Worm (Caenorhabditis elegans) whole organism, late embryonic: ENCODE results near the gene nlp-18.
A peak's percentile ranks its signal among the peaks of the same experiment; 100 is the strongest.

ENCODE experiments used
- C08G9.2 ChIP-seq: sonication (generic microtip); optimal IDR thresholded peaks from 2 replicates; lab custom pipeline; 2016; ENCODE audit warnings: mild to moderate bottlenecking, missing genetic modification characterization, moderate library complexity, missing compliant biosample characterization
- ahr-1 ChIP-seq: sonication (generic microtip); optimal IDR thresholded peaks from 2 replicates; lab custom pipeline; 2016; ENCODE audit warnings: missing genetic modification characterization, missing compliant biosample characterization
- ama-1 ChIP-seq: fragments of 150-350 bp; optimal IDR thresholded peaks from 2 replicates; lab custom pipeline; 2014
- ceh-18 ChIP-seq: sonication (generic microtip); optimal IDR thresholded peaks from 2 replicates; lab custom pipeline; 2016; ENCODE audit warnings: missing genetic modification characterization, missing compliant biosample characterization
- ceh-19 ChIP-seq: fragments of 200-800 bp; sonication (Bioruptor generic); optimal IDR thresholded peaks from 2 replicates; lab custom pipeline; 2018; ENCODE audit warnings: mild to moderate bottlenecking, missing genetic modification characterization, missing compliant biosample characterization
- ceh-2 ChIP-seq: sonication (generic microtip); optimal IDR thresholded peaks from 2 replicates; lab custom pipeline; 2016; ENCODE audit warnings: missing genotype, missing genetic modification characterization, missing compliant biosample characterization
- ceh-24 ChIP-seq: sonication (generic microtip); optimal IDR thresholded peaks from 2 replicates; lab custom pipeline; 2016; ENCODE audit warnings: mild to moderate bottlenecking, missing genetic modification characterization, missing compliant biosample characterization
- ceh-34 ChIP-seq: sonication (generic microtip); optimal IDR thresholded peaks from 2 replicates; lab custom pipeline; 2016; ENCODE audit warnings: mild to moderate bottlenecking, missing genetic modification characterization, missing compliant biosample characterization
- ceh-48 ChIP-seq: sonication (generic microtip); optimal IDR thresholded peaks from 2 replicates; lab custom pipeline; 2016; ENCODE audit warnings: missing genetic modification characterization, inconsistent platforms, missing compliant biosample characterization
- ceh-6 ChIP-seq: fragments of 200-800 bp; sonication (Bioruptor generic); optimal IDR thresholded peaks from 2 replicates; lab custom pipeline; 2018; ENCODE audit warnings: mild to moderate bottlenecking, missing genetic modification characterization, missing compliant biosample characterization
- dve-1 ChIP-seq: sonication (generic microtip); optimal IDR thresholded peaks from 2 replicates; lab custom pipeline; 2017; ENCODE audit warnings: antibody characterized with exemption, mild to moderate bottlenecking, missing genetic modification characterization, missing compliant biosample characterization
- fax-1 ChIP-seq: sonication (generic microtip); optimal IDR thresholded peaks from 2 replicates; lab custom pipeline; 2016; ENCODE audit warnings: missing genotype, missing genetic modification characterization, missing compliant biosample characterization
- fkh-10 ChIP-seq: fragments of 150-350 bp; optimal IDR thresholded peaks from 2 replicates; lab custom pipeline; 2014; ENCODE audit warnings: missing biosample characterization, missing genetic modification reagents, missing genetic modification characterization
- fkh-6 ChIP-seq: sonication (generic microtip); optimal IDR thresholded peaks from 2 replicates; lab custom pipeline; 2016; ENCODE audit warnings: missing genetic modification characterization, missing compliant biosample characterization
- hlh-13 ChIP-seq: fragments of 200-800 bp; sonication (Bioruptor generic); optimal IDR thresholded peaks from 2 replicates; lab custom pipeline; 2018; ENCODE audit warnings: mild to moderate bottlenecking, missing genetic modification characterization, missing compliant biosample characterization
- hlh-6 ChIP-seq: sonication (generic microtip); optimal IDR thresholded peaks from 2 replicates; lab custom pipeline; 2016; ENCODE audit warnings: missing genotype, missing genetic modification characterization, missing compliant biosample characterization
- lin-11 ChIP-seq: fragments of 200-800 bp; sonication (Bioruptor generic); optimal IDR thresholded peaks from 2 replicates; lab custom pipeline; 2018; ENCODE audit warnings: mild to moderate bottlenecking, missing genetic modification characterization, missing compliant biosample characterization
- mec-3 ChIP-seq: sonication (generic microtip); optimal IDR thresholded peaks from 2 replicates; lab custom pipeline; 2016; ENCODE audit warnings: borderline replicate concordance, missing genetic modification characterization, missing compliant biosample characterization
- nfya-1 ChIP-seq: sonication (generic microtip); optimal IDR thresholded peaks from 2 replicates; lab custom pipeline; 2017; ENCODE audit warnings: missing genetic modification characterization, mild to moderate bottlenecking, missing compliant biosample characterization, antibody characterized with exemption, moderate library complexity
- nhr-11 ChIP-seq: fragments of 150-350 bp; optimal IDR thresholded peaks from 2 replicates; lab custom pipeline; 2014; ENCODE audit warnings: missing biosample characterization, missing genetic modification characterization
- odd-2 ChIP-seq: sonication (generic microtip); optimal IDR thresholded peaks from 2 replicates; lab custom pipeline; 2017; ENCODE audit warnings: antibody characterized with exemption, mild to moderate bottlenecking, missing genetic modification characterization, missing compliant biosample characterization
- pag-3 ChIP-seq: sonication (generic microtip); optimal IDR thresholded peaks from 2 replicates; lab custom pipeline; 2016; ENCODE audit warnings: missing compliant biosample characterization, missing genetic modification characterization, borderline replicate concordance
- pax-1 ChIP-seq: fragments of 150-350 bp; optimal IDR thresholded peaks from 2 replicates; lab custom pipeline; 2014; ENCODE audit warnings: missing biosample characterization, missing genetic modification characterization
- pha-2 ChIP-seq: sonication (generic microtip); optimal IDR thresholded peaks from 2 replicates; lab custom pipeline; 2017; ENCODE audit warnings: mild to moderate bottlenecking, missing genetic modification characterization, missing compliant biosample characterization
- pha-4 ChIP-seq: fragments of 150-350 bp; optimal IDR thresholded peaks from 2 replicates; lab custom pipeline; 2018; ENCODE audit warnings: missing biosample characterization, missing genetic modification reagents, missing genetic modification characterization
- tbx-2 ChIP-seq: sonication (generic microtip); optimal IDR thresholded peaks from 2 replicates; lab custom pipeline; 2016; ENCODE audit warnings: missing genetic modification characterization, missing compliant biosample characterization
- unc-42 ChIP-seq: sonication (generic microtip); optimal IDR thresholded peaks from 2 replicates; lab custom pipeline; 2016; ENCODE audit warnings: missing genotype, missing genetic modification characterization, missing compliant biosample characterization
- unc-86 ChIP-seq: sonication (generic microtip); optimal IDR thresholded peaks from 2 replicates; lab custom pipeline; 2016; ENCODE audit warnings: missing genetic modification characterization, missing compliant biosample characterization
- zip-5 ChIP-seq: sonication (generic microtip); optimal IDR thresholded peaks from 2 replicates; lab custom pipeline; 2016; ENCODE audit warnings: missing genetic modification characterization, missing compliant biosample characterization
- ztf-16 ChIP-seq: sonication (generic microtip); optimal IDR thresholded peaks from 2 replicates; lab custom pipeline; 2017; ENCODE audit warnings: missing genetic modification characterization, missing compliant biosample characterization

Gene nlp-18

DNA sequence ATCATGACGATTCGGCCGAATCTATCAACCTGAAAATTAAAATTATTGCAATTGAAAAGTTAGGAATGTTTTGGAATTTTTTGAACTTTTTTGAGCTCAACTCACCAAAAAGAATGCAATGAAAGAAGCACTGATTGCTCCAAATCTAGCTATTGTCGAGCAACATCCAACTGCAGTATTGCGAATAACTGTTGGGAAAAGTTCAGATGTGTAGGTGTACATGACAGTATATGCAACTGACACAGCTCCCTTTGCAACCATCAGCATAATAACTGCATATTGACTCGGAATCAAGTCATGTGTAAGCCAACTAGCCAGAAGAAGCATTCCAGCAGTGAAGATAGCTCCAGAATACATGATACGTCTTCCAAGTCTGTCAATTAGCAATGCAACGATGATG, 22.3 kb upstream of the nlp-18 start:
- no peak for TF ChIP-seq ceh-24 (tag; lab: Kevin White, UChicago)
- TF ChIP-seq lin-11 (tag; lab: Kevin White, UChicago), result no peak
- no peak for TF ChIP-seq ztf-16 (tag; lab: Kevin White, UChicago)
- TF ChIP-seq odd-2 (tag; lab: Kevin White, UChicago), result no peak
- no peak for TF ChIP-seq ceh-2 (tag; lab: Kevin White, UChicago)
- no peak for TF ChIP-seq pag-3 (tag; lab: Kevin White, UChicago)
- TF ChIP-seq pax-1, result no peak
- no peak for TF ChIP-seq pha-2 (tag; lab: Kevin White, UChicago)
- no peak for TF ChIP-seq mec-3 (tag; lab: Kevin White, UChicago)
- TF ChIP-seq, all 69 proteins: peak for 0

DNA sequence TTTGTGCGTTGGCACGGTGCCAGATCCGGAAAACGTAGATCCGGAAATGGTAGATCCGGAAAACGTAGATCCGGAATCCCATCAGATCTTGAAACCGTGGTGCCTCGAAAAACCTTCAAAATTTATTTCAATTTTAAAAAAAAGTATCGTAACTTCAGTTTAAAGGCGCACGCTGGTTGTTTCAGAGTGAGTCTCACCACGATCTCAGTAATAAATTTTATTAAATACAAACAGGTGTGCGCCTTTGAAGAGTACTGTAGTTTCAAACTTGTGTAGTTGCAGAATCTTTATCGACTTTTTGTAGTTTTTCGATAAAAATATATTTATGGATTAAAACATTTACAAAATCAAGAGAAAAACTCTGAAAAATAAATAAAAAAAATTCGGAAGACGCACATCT, 20.5 kb upstream of the nlp-18 start:
- TF ChIP-seq fax-1 (tag; lab: Kevin White, UChicago) (no peak), fkh-10 (GFP tag; lab: Kevin White, UChicago) (no peak), dve-1 (tag; lab: Kevin White, UChicago) (no peak), C08G9.2 (no peak), ahr-1 (tag; lab: Kevin White, UChicago) (no peak), hlh-6 (tag; lab: Kevin White, UChicago) (no peak), ama-1 (no peak), unc-86 (tag; lab: Kevin White, UChicago) (no peak), tbx-2 (tag; lab: Kevin White, UChicago) (no peak), ceh-34 (tag; lab: Kevin White, UChicago) (no peak), ceh-19 (GFP tag; lab: Kevin White, UChicago) (no peak), zip-5 (tag; lab: Kevin White, UChicago) (no peak)

DNA sequence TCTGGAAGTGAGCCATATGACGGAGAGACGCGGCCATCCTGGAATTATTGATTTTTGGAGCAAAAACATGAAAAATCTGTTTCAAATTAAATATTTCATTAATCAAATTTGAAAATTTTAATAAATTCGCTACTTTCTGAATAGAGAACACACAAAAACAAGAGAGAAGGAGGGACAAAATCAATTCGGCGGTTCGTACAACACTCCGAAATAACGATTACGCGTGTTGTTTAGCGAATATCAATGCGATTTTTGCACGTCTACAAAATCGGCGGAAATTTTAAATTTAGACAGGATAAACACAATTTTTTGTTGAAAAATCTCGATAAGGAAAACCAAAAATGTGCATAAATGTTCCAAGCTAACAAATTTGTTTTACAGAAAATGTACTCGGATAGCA, 19.7 kb upstream of the nlp-18 start, which contains the start of the genes sdhd-1 and ilkp-1:
Gene sdhd-1, minus strand, starts transcription at position 38 of the 400 bp plus-strand sequence.
Gene ilkp-1, plus strand, starts transcription at position 380 of the 400 bp plus-strand sequence.
- TF ChIP-seq hlh-13 (GFP tag; lab: Kevin White, UChicago), result no peak
- peak; percentile 25 for TF ChIP-seq ceh-48 (tag; lab: Kevin White, UChicago)
- TF ChIP-seq unc-42 (tag; lab: Kevin White, UChicago), result peak; percentile 73
- no peak for TF ChIP-seq pag-3 (tag; lab: Kevin White, UChicago)
- TF ChIP-seq nfya-1 (tag; lab: Kevin White, UChicago), result peak; percentile 0
- TF ChIP-seq, all 69 proteins: peak for 3

DNA sequence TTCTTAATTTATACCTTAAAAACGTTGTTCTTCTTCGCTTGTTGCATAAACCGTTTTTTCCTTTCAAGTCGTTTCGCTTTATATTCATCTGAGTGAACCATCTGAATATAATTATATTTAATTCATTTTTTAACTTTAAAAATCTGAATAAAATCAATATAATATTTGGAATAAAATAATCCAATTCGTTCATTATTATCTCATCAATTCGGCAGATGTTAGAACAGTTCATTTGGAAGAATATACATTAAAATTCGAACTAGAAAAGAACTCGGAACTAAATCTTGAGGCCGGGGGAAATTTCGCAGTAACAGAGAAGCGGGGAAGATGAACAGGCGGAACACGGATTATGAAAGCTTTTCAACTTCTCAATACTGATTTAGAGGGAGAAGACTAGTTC, 18.7 kb upstream of the nlp-18 start, which contains the start of gene F33A8.4:
Gene F33A8.4, minus strand, starts transcription at position 101 of the 400 bp plus-strand sequence.
- TF ChIP-seq lin-11 (tag; lab: Kevin White, UChicago), result no peak
- TF ChIP-seq pha-4 (tag; lab: Kevin White, UChicago), result no peak
- no peak for TF ChIP-seq ceh-2 (tag; lab: Kevin White, UChicago)
- no peak for TF ChIP-seq mec-3 (tag; lab: Kevin White, UChicago)
- TF ChIP-seq ceh-6 (GFP tag; lab: Kevin White, UChicago), result no peak
- TF ChIP-seq nhr-11 (tag; lab: Kevin White, UChicago), result no peak

DNA sequence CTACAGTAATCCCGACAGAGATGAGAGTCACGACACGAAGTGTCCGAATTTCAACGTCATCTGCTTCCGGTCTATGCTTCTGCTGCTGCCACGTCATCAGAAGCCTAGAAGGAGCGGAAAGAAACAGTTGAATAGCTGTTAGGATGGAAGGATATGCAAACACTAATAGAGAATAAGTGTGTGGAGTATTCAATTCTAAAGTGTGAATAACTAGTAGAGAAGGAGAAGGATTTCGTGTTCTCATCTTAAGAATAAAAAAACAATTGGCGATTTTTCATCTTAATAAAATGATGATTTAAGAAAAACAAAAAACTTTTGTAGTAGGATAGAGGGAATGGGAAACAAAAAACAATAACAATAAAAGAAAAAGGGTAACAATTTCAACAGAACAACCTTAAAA, 15.7 kb upstream of the nlp-18 start, which contains the start of gene col-83:
Gene col-83, minus strand, starts transcription at position 101 of the 400 bp plus-strand sequence.
- TF ChIP-seq ceh-18 (tag; lab: Kevin White, UChicago) (no peak), lin-11 (tag; lab: Kevin White, UChicago) (no peak), nfya-1 (tag; lab: Kevin White, UChicago) (no peak)

DNA sequence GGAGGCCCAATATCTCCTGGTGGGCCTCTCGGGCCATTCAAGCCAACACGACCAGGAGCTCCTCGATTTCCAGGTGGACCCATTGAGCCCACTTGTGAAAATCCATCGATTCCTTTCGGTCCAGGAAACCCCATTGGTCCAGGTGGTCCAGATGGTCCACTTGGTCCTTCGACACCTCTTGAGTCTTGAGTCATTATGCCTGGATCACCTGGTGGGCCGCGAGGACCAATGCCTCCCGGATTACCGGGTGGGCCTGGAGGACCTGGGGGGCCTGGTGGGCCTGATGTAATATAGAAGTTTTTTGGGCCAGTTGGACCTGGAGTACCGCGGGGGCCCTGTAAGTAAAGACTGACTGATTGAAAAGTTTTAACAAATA, 14.0 kb upstream of the nlp-18 start:
- TF ChIP-seq fkh-6 (tag; lab: Kevin White, UChicago) (peak; percentile 48), ceh-2 (tag; lab: Kevin White, UChicago) (no peak)
- TF ChIP-seq, all 69 proteins: peak for 1
